Worm (Caenorhabditis elegans) whole organism, L4/young adult: Measurements from ENCODE around the gene F37C4.5.

Source experiments
- W03F9.2 ChIP-seq: fragments of 150-350 bp; optimal IDR thresholded peaks from 2 replicates; lab custom pipeline; 2014; ENCODE audit warnings: missing biosample characterization, missing genetic modification characterization
- him-1 ChIP-seq: sonication (generic microtip); optimal IDR thresholded peaks from 2 replicates; lab custom pipeline; 2016; ENCODE audit warnings: missing genotype, missing genetic modification reagents, missing genetic modification characterization, missing compliant biosample characterization

ce11 chrIV:3844584-3844983 is 29.0 kb downstream of the F37C4.5 start:
- TF ChIP-seq him-1 (tag; lab: Kevin White, UChicago), result no peak
- TF ChIP-seq W03F9.2 (tag; lab: Kevin White, UChicago), result no peak
